Worm (Caenorhabditis elegans) whole organism, midembryonic: Measurements from ENCODE around the gene cdk-1.

Source experiments
- flt-1 ChIP-seq: fragments of 200-800 bp; sonication (Bioruptor generic); IDR thresholded peaks from 2 replicates; pipeline ENCODE4 v1.3.6; 2022; ENCODE audit warnings: missing genetic modification characterization, missing compliant biosample characterization
- med-1 ChIP-seq: sonication (generic microtip); optimal IDR thresholded peaks from 2 replicates; lab custom pipeline; 2017; ENCODE audit warnings: missing genetic modification characterization, mild to moderate bottlenecking, missing compliant biosample characterization, antibody characterized with exemption, missing genetic modification reagents; ENCODE audit not compliant: insufficient read depth
- ztf-23 ChIP-seq: fragments of 200-800 bp; sonication (Bioruptor generic); IDR thresholded peaks from 2 replicates; pipeline ENCODE4 v1.3.6; 2022; ENCODE audit warnings: missing genetic modification reagents, missing genetic modification characterization, missing compliant biosample characterization

DNA sequence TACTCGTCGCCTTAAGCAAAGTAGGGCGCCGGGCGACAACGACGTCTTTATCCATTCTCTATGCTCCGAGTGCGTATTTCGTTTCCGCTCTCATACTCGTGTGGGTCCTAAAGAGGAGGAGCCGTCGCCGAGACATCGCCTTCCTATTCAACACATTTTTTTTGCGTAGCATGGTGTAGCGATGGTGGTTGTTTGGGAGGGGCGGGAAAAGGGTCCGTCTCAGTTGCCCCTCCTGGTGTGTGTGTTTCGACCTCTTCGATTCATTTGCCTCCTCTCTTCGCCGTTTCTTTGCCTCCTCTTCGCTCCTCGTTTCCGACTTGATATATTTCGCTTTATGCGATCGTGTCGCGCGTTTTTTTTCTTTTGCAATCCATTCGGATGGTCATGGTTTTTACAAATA lies 45.5 kb upstream of the cdk-1 start:
- TF ChIP-seq med-1: no peak
- no peak for TF ChIP-seq ztf-23 (GFP tag; lab: Robert Waterston, UW)
- no peak for TF ChIP-seq flt-1 (GFP tag; lab: Robert Waterston, UW)
